Worm (Caenorhabditis elegans) whole organism, late embryonic: Measurements from ENCODE around the gene gpa-13.

Source experiments
- F13H6.1 ChIP-seq: sonication (generic microtip); optimal IDR thresholded peaks from 2 replicates; lab custom pipeline; 2016; ENCODE audit warnings: missing genetic modification characterization, missing compliant biosample characterization
- ama-1 ChIP-seq: fragments of 150-350 bp; optimal IDR thresholded peaks from 2 replicates; lab custom pipeline; 2014
- ceh-48 ChIP-seq: sonication (generic microtip); optimal IDR thresholded peaks from 2 replicates; lab custom pipeline; 2016; ENCODE audit warnings: missing genetic modification characterization, inconsistent platforms, missing compliant biosample characterization
- ceh-9 ChIP-seq: sonication (generic microtip); optimal IDR thresholded peaks from 2 replicates; lab custom pipeline; 2016; ENCODE audit warnings: mild to moderate bottlenecking, missing genetic modification characterization, inconsistent platforms, missing compliant biosample characterization
- elt-4 ChIP-seq: sonication (generic microtip); optimal IDR thresholded peaks from 2 replicates; lab custom pipeline; 2016; ENCODE audit warnings: missing genetic modification characterization, missing compliant biosample characterization
- gmeb-2 ChIP-seq: sonication (generic microtip); optimal IDR thresholded peaks from 2 replicates; lab custom pipeline; 2016; ENCODE audit warnings: missing genetic modification characterization, inconsistent platforms, missing compliant biosample characterization
- nhr-11 ChIP-seq: fragments of 150-350 bp; optimal IDR thresholded peaks from 2 replicates; lab custom pipeline; 2014; ENCODE audit warnings: missing biosample characterization, missing genetic modification characterization
- pha-4 ChIP-seq: fragments of 150-350 bp; optimal IDR thresholded peaks from 2 replicates; lab custom pipeline; 2018; ENCODE audit warnings: missing biosample characterization, missing genetic modification reagents, missing genetic modification characterization
- sdc-2 ChIP-seq: sonication (generic microtip); optimal IDR thresholded peaks from 2 replicates; lab custom pipeline; 2016; ENCODE audit warnings: missing genotype, missing genetic modification characterization, missing compliant biosample characterization

- no peak for TF ChIP-seq ceh-9 (tag; lab: Kevin White, UChicago)
- TF ChIP-seq ama-1 (lab: Kevin White, UChicago) = no peak
- TF ChIP-seq nhr-11 (tag; lab: Kevin White, UChicago) = no peak
- no peak for TF ChIP-seq ceh-48 (tag; lab: Kevin White, UChicago)
- no peak for TF ChIP-seq F13H6.1 (tag; lab: Kevin White, UChicago)
- no peak for TF ChIP-seq sdc-2 (tag; lab: Kevin White, UChicago)
- TF ChIP-seq elt-4 = no peak
- TF ChIP-seq pha-4 = no peak
- TF ChIP-seq gmeb-2 (tag; lab: Kevin White, UChicago) = no peak
These were observed 45.4 kb upstream of the gpa-13 start, which contains the start of gene ugt-3 for ce11 chrV:12800171-12800570.
